Worm (Caenorhabditis elegans) whole organism, L4 larva: ENCODE results near the gene mrps-18A.

Experiments used
- F44E2.7 ChIP-seq: fragments of 200-800 bp; sonication (Bioruptor generic); IDR thresholded peaks from 2 replicates; pipeline ENCODE4 v2.1.2; 2022; ENCODE audit warnings: missing genetic modification characterization, missing compliant biosample characterization
- Y105C5A.15 ChIP-seq: fragments of 200-800 bp; sonication (Bioruptor generic); IDR thresholded peaks from 2 replicates; pipeline ENCODE4 v1.3.6; 2022; ENCODE audit warnings: missing genetic modification characterization, missing compliant biosample characterization
- aly-2 ChIP-seq: sonication (generic microtip); optimal IDR thresholded peaks from 2 replicates; lab custom pipeline; 2018; ENCODE audit warnings: missing biosample characterization, missing genetic modification characterization
- ama-1 ChIP-seq: fragments of 150-350 bp; optimal IDR thresholded peaks from 2 replicates; lab custom pipeline; 2014; ENCODE audit warnings: inconsistent platforms, mixed read lengths
- ceh-44 ChIP-seq: fragments of 200-800 bp; sonication (Bioruptor generic); IDR thresholded peaks from 2 replicates; pipeline ENCODE4 v1.3.6; 2022; ENCODE audit warnings: missing genetic modification reagents, missing genetic modification characterization, missing compliant biosample characterization
- ceh-62 ChIP-seq: sonication (generic microtip); optimal IDR thresholded peaks from 2 replicates; lab custom pipeline; 2017; ENCODE audit warnings: missing biosample characterization, missing genetic modification characterization
- ceh-82 ChIP-seq: sonication (generic microtip); optimal IDR thresholded peaks from 2 replicates; lab custom pipeline; 2017; ENCODE audit warnings: missing biosample characterization, missing genetic modification characterization
- ces-1 ChIP-seq: fragments of 150-350 bp; sonication (generic microtip); optimal IDR thresholded peaks from 4 replicates; lab custom pipeline; 2014; ENCODE audit warnings: missing biosample characterization, missing genetic modification reagents, missing genetic modification characterization
- cey-2 ChIP-seq: sonication (generic microtip); optimal IDR thresholded peaks from 3 replicates; lab custom pipeline; 2017; ENCODE audit warnings: missing genetic modification characterization, mild to moderate bottlenecking, missing compliant biosample characterization, antibody characterized with exemption, borderline replicate concordance; ENCODE audit not compliant: insufficient read depth
- daf-8 ChIP-seq: fragments of 200-800 bp; sonication (Bioruptor generic); IDR thresholded peaks from 2 replicates; pipeline ENCODE4 v1.3.6; 2022; ENCODE audit warnings: missing genetic modification characterization, missing compliant biosample characterization
- dpl-1 ChIP-seq: fragments of 150-350 bp; optimal IDR thresholded peaks from 2 replicates; lab custom pipeline; 2014; ENCODE audit warnings: missing biosample characterization, missing genetic modification reagents, missing genetic modification characterization
- duxl-1 ChIP-seq: sonication (generic microtip); optimal IDR thresholded peaks from 2 replicates; lab custom pipeline; 2016; ENCODE audit warnings: mild to moderate bottlenecking, missing genetic modification characterization, moderate library complexity, missing compliant biosample characterization; ENCODE audit not compliant: poor library complexity
- dve-1 ChIP-seq: sonication (generic microtip); optimal IDR thresholded peaks from 2 replicates; lab custom pipeline; 2017; ENCODE audit warnings: antibody characterized with exemption, mild to moderate bottlenecking, missing genetic modification characterization, missing compliant biosample characterization; ENCODE audit not compliant: insufficient read depth
- egl-43 ChIP-seq: fragments of 200-800 bp; sonication (Bioruptor generic); IDR thresholded peaks from 2 replicates; pipeline ENCODE4 v1.3.6; 2022; ENCODE audit warnings: missing genetic modification reagents, missing genetic modification characterization, missing compliant biosample characterization
- fkh-10 ChIP-seq: fragments of 150-350 bp; optimal IDR thresholded peaks from 2 replicates; lab custom pipeline; 2014; ENCODE audit warnings: missing biosample characterization, missing genetic modification reagents, missing genetic modification characterization
- fos-1 ChIP-seq: fragments of 150-350 bp; optimal IDR thresholded peaks from 2 replicates; lab custom pipeline; 2014; ENCODE audit warnings: missing biosample characterization, missing genetic modification characterization
- gei-8 ChIP-seq: fragments of 200-800 bp; sonication (Bioruptor generic); optimal IDR thresholded peaks from 2 replicates; lab custom pipeline; 2018; ENCODE audit warnings: mild to moderate bottlenecking, missing genetic modification characterization, missing compliant biosample characterization
- hif-1 ChIP-seq, 2 experiments: sonication (generic microtip); optimal IDR thresholded peaks; 2 replicates each; lab custom pipeline; 2016 to 2017; ENCODE audit warnings: missing compliant biosample characterization in 2 of 2, missing genetic modification characterization in 2 of 2, missing genetic modification reagents in 2 of 2, missing genotype in 2 of 2, mild to moderate bottlenecking in 1 of 2
- hlh-11 ChIP-seq: fragments of 200-800 bp; sonication (Bioruptor generic); optimal IDR thresholded peaks from 2 replicates; lab custom pipeline; 2018; ENCODE audit warnings: mild to moderate bottlenecking, missing genetic modification characterization, missing compliant biosample characterization
- hlh-30 ChIP-seq: sonication (generic microtip); optimal IDR thresholded peaks from 2 replicates; lab custom pipeline; 2017; ENCODE audit warnings: antibody characterized with exemption, mild to moderate bottlenecking, missing genetic modification characterization, missing compliant biosample characterization; ENCODE audit not compliant: insufficient read depth
- hmg-1.1 ChIP-seq: fragments of 200-800 bp; sonication (Bioruptor generic); IDR thresholded peaks from 2 replicates; pipeline ENCODE4 v1.3.6; 2022; ENCODE audit warnings: missing genetic modification reagents, missing genetic modification characterization, missing compliant biosample characterization
- lim-7 ChIP-seq: fragments of 200-800 bp; sonication (Bioruptor generic); IDR thresholded peaks from 2 replicates; pipeline ENCODE4 v1.3.6; 2022; ENCODE audit warnings: missing genetic modification characterization, missing compliant biosample characterization
- lin-1 ChIP-seq: fragments of 200-800 bp; sonication (Bioruptor generic); IDR thresholded peaks from 2 replicates; pipeline ENCODE4 v1.3.6; 2022; ENCODE audit warnings: missing genetic modification reagents, missing genetic modification characterization, missing compliant biosample characterization
- lin-13 ChIP-seq: fragments of 150-350 bp; optimal IDR thresholded peaks from 2 replicates; lab custom pipeline; 2014; ENCODE audit warnings: missing biosample characterization, missing genetic modification reagents, missing genetic modification characterization
- lin-29 ChIP-seq: fragments of 200-800 bp; sonication (Bioruptor generic); IDR thresholded peaks from 2 replicates; pipeline ENCODE4 v1.3.6; 2022; ENCODE audit warnings: missing genetic modification reagents, missing genetic modification characterization, missing compliant biosample characterization
- lin-38 ChIP-seq: fragments of 200-800 bp; sonication (Bioruptor generic); IDR thresholded peaks from 2 replicates; pipeline ENCODE4 v1.3.6; 2022; ENCODE audit warnings: missing genetic modification reagents, missing genetic modification characterization, missing compliant biosample characterization
- lir-3 ChIP-seq: sonication (generic microtip); optimal IDR thresholded peaks from 2 replicates; lab custom pipeline; 2016; ENCODE audit warnings: mild to moderate bottlenecking, missing genetic modification characterization, missing compliant biosample characterization
- lsy-2 ChIP-seq, 2 experiments: fragments of 150-350 bp in 1 of 2; sonication (generic microtip) in 1 of 2; optimal IDR thresholded peaks; 2 replicates each; lab custom pipeline; 2014 to 2017; ENCODE audit warnings: missing biosample characterization in 2 of 2, missing genetic modification characterization in 2 of 2
- madf-9 ChIP-seq: fragments of 200-800 bp; sonication (Bioruptor generic); conservative IDR thresholded peaks from 2 replicates; pipeline ENCODE4 v1.3.6; 2022; ENCODE audit warnings: missing genetic modification reagents, missing genetic modification characterization, missing compliant biosample characterization
- mdl-1 ChIP-seq, 2 experiments: fragments of 150-350 bp in 1 of 2; sonication (generic microtip) in 1 of 2; optimal IDR thresholded peaks; 2 replicates each; lab custom pipeline; 2014 to 2017; ENCODE audit warnings: missing biosample characterization in 2 of 2, missing genetic modification characterization in 2 of 2
- mdt-29 ChIP-seq: fragments of 200-800 bp; sonication (Bioruptor generic); IDR thresholded peaks from 2 replicates; pipeline ENCODE4 v1.3.6; 2022; ENCODE audit warnings: missing genetic modification reagents, missing genetic modification characterization, missing compliant biosample characterization
- mep-1 ChIP-seq: fragments of 150-350 bp; sonication (generic microtip); optimal IDR thresholded peaks from 3 replicates; lab custom pipeline; 2014; ENCODE audit warnings: missing biosample characterization, missing genetic modification characterization
- mes-2 ChIP-seq: sonication (generic microtip); optimal IDR thresholded peaks from 2 replicates; lab custom pipeline; 2016; ENCODE audit warnings: missing genotype, mild to moderate bottlenecking, missing genetic modification characterization, missing compliant biosample characterization; ENCODE audit not compliant: poor library complexity, severe bottlenecking
- nhr-10 ChIP-seq: fragments of 150-350 bp; optimal IDR thresholded peaks from 2 replicates; lab custom pipeline; 2014; ENCODE audit warnings: missing biosample characterization, missing genetic modification characterization
- nhr-11 ChIP-seq: fragments of 150-350 bp; optimal IDR thresholded peaks from 2 replicates; lab custom pipeline; 2014; ENCODE audit warnings: missing biosample characterization, missing genetic modification characterization
- nhr-237 ChIP-seq: sonication (generic microtip); optimal IDR thresholded peaks from 2 replicates; lab custom pipeline; 2017; ENCODE audit warnings: missing biosample characterization, missing genetic modification characterization
- nhr-41 ChIP-seq: fragments of 200-800 bp; sonication (Bioruptor generic); IDR thresholded peaks from 2 replicates; pipeline ENCODE4 v1.3.6; 2022; ENCODE audit warnings: missing genetic modification reagents, missing genetic modification characterization, missing compliant biosample characterization
- nhr-42 ChIP-seq: fragments of 200-800 bp; sonication (Bioruptor generic); IDR thresholded peaks from 2 replicates; pipeline ENCODE4 v1.3.6; 2022; ENCODE audit warnings: missing genetic modification characterization, missing compliant biosample characterization
- nhr-6 ChIP-seq: fragments of 150-350 bp; optimal IDR thresholded peaks from 2 replicates; lab custom pipeline; 2014; ENCODE audit warnings: missing biosample characterization, missing genetic modification characterization
- nhr-77 ChIP-seq: fragments of 150-350 bp; optimal IDR thresholded peaks from 2 replicates; lab custom pipeline; 2014; ENCODE audit warnings: missing biosample characterization, missing genetic modification characterization
- pha-4 ChIP-seq, 2 experiments: fragments of 150-350 bp in 1 of 2; fragments of 200-800 bp in 1 of 2; sonication (Bioruptor generic) in 1 of 2; IDR thresholded peaks in 1 of 2; optimal IDR thresholded peaks in 1 of 2; 2 replicates each; pipeline versions ENCODE4 v1.3.6 to Lab custom; 2014 to 2022; ENCODE audit warnings: missing genetic modification characterization in 2 of 2, missing genetic modification reagents in 2 of 2, missing biosample characterization in 1 of 2, missing compliant biosample characterization in 1 of 2
- saeg-2 ChIP-seq: fragments of 200-800 bp; sonication (Bioruptor generic); IDR thresholded peaks from 2 replicates; pipeline ENCODE4 v1.3.6; 2022; ENCODE audit warnings: missing genetic modification reagents, missing genetic modification characterization, missing compliant biosample characterization
- sdz-12 ChIP-seq: fragments of 200-800 bp; sonication (Bioruptor generic); optimal IDR thresholded peaks from 2 replicates; lab custom pipeline; 2018; ENCODE audit warnings: mild to moderate bottlenecking, missing genetic modification characterization, missing compliant biosample characterization
- snpc-1.2 ChIP-seq: fragments of 200-800 bp; sonication (Bioruptor generic); IDR thresholded peaks from 2 replicates; pipeline ENCODE4 v1.3.6; 2022; ENCODE audit warnings: missing genetic modification reagents, missing genetic modification characterization, missing compliant biosample characterization
- tag-97 ChIP-seq: fragments of 200-800 bp; sonication (Bioruptor generic); IDR thresholded peaks from 2 replicates; pipeline ENCODE4 v1.3.6; 2022; ENCODE audit warnings: missing genetic modification characterization, missing compliant biosample characterization
- unc-39 ChIP-seq: sonication (generic microtip); optimal IDR thresholded peaks from 2 replicates; lab custom pipeline; 2017; ENCODE audit warnings: missing biosample characterization, missing genetic modification characterization
- unc-62 ChIP-seq, 3 experiments: fragments of 150-350 bp in 1 of 3; sonication (generic microtip); optimal IDR thresholded peaks in 2 of 3; peaks in 1 of 3; 1 replicate in 1 of 3; 2 replicates in 2 of 3; lab custom pipeline; 2014 to 2017; ENCODE audit warnings: missing biosample characterization in 3 of 3, missing genetic modification characterization in 3 of 3, missing genetic modification reagents in 3 of 3, missing genotype in 1 of 3
- vab-7 ChIP-seq: fragments of 200-800 bp; sonication (Bioruptor generic); IDR thresholded peaks from 2 replicates; pipeline ENCODE4 v1.3.6; 2022; ENCODE audit warnings: missing genetic modification reagents, missing genetic modification characterization, missing compliant biosample characterization
- zfp-2 ChIP-seq: sonication (generic microtip); optimal IDR thresholded peaks from 2 replicates; lab custom pipeline; 2016; ENCODE audit warnings: mild to moderate bottlenecking, missing genetic modification characterization, missing compliant biosample characterization
- zip-2 ChIP-seq: fragments of 150-350 bp; optimal IDR thresholded peaks from 2 replicates; lab custom pipeline; 2014; ENCODE audit warnings: missing biosample characterization, missing genetic modification characterization

The mrps-18A gene

ce11 chrIII:8356407-8356881 is 24.7 kb upstream of the mrps-18A start:
- TF ChIP-seq lir-3 (tag; lab: Kevin White, UChicago) (no peak), saeg-2 (GFP tag; lab: Robert Waterston, UW) (no peak), sdz-12 (GFP tag; lab: Kevin White, UChicago) (no peak), ceh-44 (GFP tag; lab: Robert Waterston, UW) (no peak), nhr-77 (tag; lab: Kevin White, UChicago) (peak; percentile 58), unc-39 (tag; lab: Kevin White, UChicago) (no peak), zfp-2 (tag; lab: Kevin White, UChicago) (no peak), pha-4 (GFP tag; IDR thresholded peaks at IDR 0.05; lab: Robert Waterston, UW) (no peak), pha-4 (tag; optimal IDR thresholded peaks at IDR 0.05; lab: Kevin White, UChicago) (peak; percentile 43), Y105C5A.15 (no peak), lsy-2 (tag; optimal IDR thresholded peaks at IDR 0.05; lab: Kevin White, UChicago) (peak; percentile 77 to 91), aly-2 (tag; lab: Kevin White, UChicago) (no peak), nhr-41 (GFP tag; lab: Robert Waterston, UW) (no peak), ceh-62 (tag; lab: Kevin White, UChicago) (no peak), unc-62 (GFP tag; optimal IDR thresholded peaks at IDR 0.05 in 1 of 2; lab: Kevin White, UChicago) (no peak), unc-62 (tag; optimal IDR thresholded peaks at IDR 0.05; lab: Kevin White, UChicago) (no peak), lin-29 (GFP tag; lab: Robert Waterston, UW) (no peak), daf-8 (GFP tag; lab: Robert Waterston, UW) (no peak), fos-1 (tag; lab: Kevin White, UChicago) (no peak), vab-7 (GFP tag; lab: Robert Waterston, UW) (no peak), snpc-1.2 (GFP tag; lab: Robert Waterston, UW) (no peak), nhr-237 (tag; lab: Kevin White, UChicago) (no peak), lim-7 (GFP tag; lab: Robert Waterston, UW) (peak; percentile 49; the same call in 1 of the 2 replicates), mep-1 (tag; lab: Kevin White, UChicago) (peak; percentile 92), lin-38 (peak; percentile 68), dve-1 (tag; lab: Kevin White, UChicago) (peak; percentile 83), nhr-42 (GFP tag; lab: Robert Waterston, UW) (no peak), ceh-82 (tag; lab: Kevin White, UChicago) (no peak), lin-1 (GFP tag; lab: Robert Waterston, UW) (no peak), ces-1 (GFP tag; lab: Kevin White, UChicago) (peak; percentile 64), gei-8 (GFP tag; lab: Kevin White, UChicago) (no peak), nhr-6 (tag; lab: Kevin White, UChicago) (peak; percentile 64), hlh-30 (tag; lab: Kevin White, UChicago) (peak; percentile 68), mdt-29 (GFP tag; lab: Robert Waterston, UW) (no peak), fkh-10 (GFP tag; lab: Kevin White, UChicago) (peak; percentile 33), zip-2 (tag; lab: Kevin White, UChicago) (no peak), hif-1 (tag; optimal IDR thresholded peaks at IDR 0.05; lab: Kevin White, UChicago) (peak in 1 of 2 experiments; percentile 49), nhr-10 (tag; lab: Kevin White, UChicago) (no peak), mes-2 (peak; percentile 1), egl-43 (GFP tag; lab: Robert Waterston, UW) (no peak; the same call in 1 of the 2 replicates), lin-13 (GFP tag; lab: Kevin White, UChicago) (peak; percentile 79), duxl-1 (tag; lab: Kevin White, UChicago) (peak; percentile 37), F44E2.7 (GFP tag; lab: Robert Waterston, UW) (no peak), nhr-11 (tag; lab: Kevin White, UChicago) (peak; percentile 86), mdl-1 (tag; optimal IDR thresholded peaks at IDR 0.05; lab: Kevin White, UChicago) (peak in 1 of 2 experiments; percentile 58), ama-1 (peak; percentile 43), cey-2 (tag; lab: Kevin White, UChicago) (no peak), hmg-1.1 (GFP tag; lab: Robert Waterston, UW) (peak; percentile 84), hlh-11 (peak; percentile 83), madf-9 (GFP tag; lab: Robert Waterston, UW) (no peak), tag-97 (GFP tag; lab: Robert Waterston, UW) (no peak), dpl-1 (GFP tag; lab: Kevin White, UChicago) (peak; percentile 73)
